Fruit fly (Drosophila melanogaster) Kc167 (cell line): ENCODE data around the gene Indy.

Experiments used
- Myc ChIP-seq: fragments of >200 bp; optimal IDR thresholded peaks from 2 replicates; lab custom pipeline; 2017; ENCODE audit warnings: missing external identifiers
- Sin3A ChIP-seq: fragments of >200 bp; optimal IDR thresholded peaks from 2 replicates; lab custom pipeline; 2018; ENCODE audit warnings: missing external identifiers
- h ChIP-seq: fragments of >200 bp; optimal IDR thresholded peaks from 3 replicates; lab custom pipeline; 2018; ENCODE audit warnings: missing external identifiers
- insv ChIP-seq: fragments of >200 bp; optimal IDR thresholded peaks from 3 replicates; lab custom pipeline; 2018; ENCODE audit warnings: missing external identifiers
- psq ChIP-seq: fragments of >200 bp; optimal IDR thresholded peaks from 2 replicates; lab custom pipeline; 2017; ENCODE audit warnings: missing external identifiers
- ttk ChIP-seq: sonication (Bioruptor generic); optimal IDR thresholded peaks from 2 replicates; lab custom pipeline; 2017; ENCODE audit warnings: missing external identifiers

The Indy gene

DNA sequence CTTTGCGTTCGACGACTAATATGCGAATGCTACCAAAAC, at the start of gene Indy:
Indy (minus strand) TSS at position 35 of the 39 bp plus-strand sequence.
- no peak for TF ChIP-seq insv
- no peak for TF ChIP-seq Myc (lab: Kevin White, UChicago)

DNA sequence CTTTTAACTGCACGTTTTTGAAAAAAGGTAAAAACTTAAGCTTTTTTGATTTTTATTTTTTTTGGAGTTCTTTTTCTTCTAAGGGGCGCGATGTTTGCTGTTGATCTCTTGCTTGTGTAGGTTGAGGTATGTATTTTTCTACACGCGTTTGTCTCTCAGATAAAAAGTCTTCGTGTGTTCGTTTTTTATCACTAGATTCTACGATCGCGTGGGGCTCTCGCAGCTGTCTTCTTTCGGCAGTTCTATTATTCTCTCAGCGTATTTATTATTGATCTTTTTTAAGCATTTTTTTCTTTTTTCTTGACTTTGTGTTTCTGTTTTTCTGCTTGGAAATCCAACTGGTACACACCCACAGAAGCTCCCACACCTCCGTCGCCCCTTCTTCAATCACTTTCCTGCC, 49.0 kb upstream of the Indy start:
- TF ChIP-seq h (no peak), insv (no peak), Myc (lab: Kevin White, UChicago) (no peak), ttk (lab: Kevin White, UChicago) (no peak), psq (no peak)

DNA sequence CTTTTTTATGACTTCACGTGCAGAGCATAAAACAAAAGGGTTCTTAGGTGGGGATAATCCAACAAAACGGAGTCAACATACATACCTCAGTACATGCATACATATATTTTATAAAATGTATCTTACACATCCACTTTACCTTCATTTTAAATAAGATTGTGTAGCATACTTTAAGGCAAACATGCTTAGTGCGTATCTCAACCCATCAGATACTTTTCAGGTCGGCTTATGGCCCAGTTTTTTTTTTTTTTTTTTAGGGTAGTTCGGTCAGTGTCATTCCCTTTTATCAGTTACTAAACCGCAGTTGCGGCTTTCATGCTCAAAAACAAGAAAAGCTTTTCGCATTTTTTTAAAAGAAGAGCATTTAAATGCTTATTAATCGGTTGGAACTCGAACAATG, 45.9 kb upstream of the Indy start, which contains the start of gene NijB:
NijB (plus strand) TSS at position 398 of the 400 bp plus-strand sequence.
- TF ChIP-seq insv (no peak), Sin3A (no peak), ttk (lab: Kevin White, UChicago) (no peak), psq (no peak), Myc (lab: Kevin White, UChicago) (no peak), h (no peak)

DNA sequence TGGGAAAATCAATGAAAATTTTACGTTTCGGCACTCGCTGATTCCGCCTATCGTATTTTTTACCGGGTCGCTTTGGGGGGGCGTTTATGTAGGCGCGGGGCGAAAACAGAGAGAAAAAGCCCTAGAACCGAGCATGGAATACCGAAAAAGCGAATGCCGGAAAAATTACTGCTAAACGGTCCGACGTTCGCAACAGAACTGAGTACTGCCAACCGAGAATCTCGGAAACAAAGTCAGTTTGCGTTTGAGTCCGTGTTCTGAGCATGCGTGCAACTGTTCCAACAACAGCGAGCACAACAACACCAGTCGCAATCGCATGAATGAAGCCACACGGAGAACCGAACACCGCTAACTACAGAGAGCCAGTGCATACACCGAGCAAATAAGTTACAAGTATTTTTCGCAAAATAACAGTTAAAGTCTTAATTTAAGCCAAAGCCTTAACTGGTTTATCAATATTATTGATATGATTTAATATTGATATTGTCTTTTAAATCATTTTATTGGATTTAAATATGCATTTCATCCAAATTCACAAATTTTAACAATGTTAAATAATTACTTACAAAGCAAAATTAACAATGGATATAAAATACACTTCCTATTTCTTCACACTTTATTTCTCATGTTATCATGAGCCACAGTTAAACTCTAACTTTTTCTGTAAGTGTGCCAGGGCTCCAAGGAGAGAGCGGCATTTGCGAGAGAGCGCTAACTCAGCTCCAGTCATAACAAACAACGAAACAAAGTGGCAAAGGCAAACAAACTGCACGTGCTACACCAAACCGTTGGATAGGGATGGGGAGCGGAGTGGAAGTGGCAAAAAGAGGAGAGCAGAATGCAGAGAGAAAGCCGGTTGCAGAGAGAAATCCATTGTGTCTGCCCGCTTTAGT, 44.5 kb upstream of the Indy start, which contains the start of gene CG3961:
CG3961 (minus strand) TSS at position 201 of the 893 bp plus-strand sequence.
- TF ChIP-seq Sin3A (no peak), Myc (lab: Kevin White, UChicago) (no peak), insv (no peak), ttk (lab: Kevin White, UChicago) (no peak), psq (no peak), h (no peak)

DNA sequence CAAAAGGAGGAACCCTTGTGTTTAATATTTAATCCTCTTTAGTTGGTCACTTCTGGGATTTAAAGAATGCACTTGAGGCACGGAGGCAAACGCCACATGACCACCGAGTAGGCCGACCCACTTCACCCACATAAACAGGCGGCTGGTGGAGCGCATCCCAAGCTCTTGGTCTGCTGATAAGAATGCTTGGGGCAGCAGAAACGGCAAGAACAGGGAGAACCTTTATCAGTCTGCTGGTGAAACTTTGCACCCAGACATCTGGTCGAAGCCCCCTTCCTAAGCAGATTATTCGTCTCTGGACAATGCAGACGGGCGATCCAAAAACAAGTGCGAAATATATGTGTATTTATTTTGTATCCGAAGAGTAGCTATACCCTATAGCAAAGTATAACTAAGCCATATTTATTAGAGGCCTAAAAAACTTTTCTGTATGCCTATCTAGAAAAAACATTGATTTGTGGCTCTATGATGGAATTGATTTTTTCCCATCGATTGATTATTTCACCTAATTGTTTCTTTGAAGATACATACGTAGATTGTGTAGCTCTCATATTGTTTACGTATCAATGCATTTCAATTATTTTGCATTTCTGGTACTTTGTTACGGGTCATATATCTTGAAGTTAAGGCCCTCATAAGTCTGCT, 43.3 kb upstream of the Indy start:
- no peak for TF ChIP-seq insv
- no peak for TF ChIP-seq Myc (lab: Kevin White, UChicago)
- TF ChIP-seq Sin3A = no peak
- no peak for TF ChIP-seq h
- no peak for TF ChIP-seq psq
- TF ChIP-seq ttk (lab: Kevin White, UChicago) = no peak

DNA sequence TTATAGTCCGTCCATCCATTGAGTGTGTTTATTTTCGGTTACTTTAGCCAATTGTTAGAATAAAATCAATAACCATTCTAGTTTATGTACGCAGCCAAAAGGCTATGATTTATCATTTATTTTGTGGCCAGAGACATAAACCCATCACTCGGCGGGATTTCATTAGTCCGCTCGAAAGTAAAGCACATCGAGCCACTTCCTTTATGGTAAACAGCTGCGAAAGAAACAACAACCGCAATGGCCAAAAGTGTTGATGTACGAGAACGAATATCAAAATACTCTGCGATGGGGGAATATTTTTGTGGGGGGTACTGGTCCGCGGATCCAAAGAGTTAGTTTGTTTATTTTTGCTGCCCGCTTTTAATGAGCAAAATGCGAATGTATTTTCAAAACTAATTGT, 35.5 kb upstream of the Indy start:
- TF ChIP-seq ttk (lab: Kevin White, UChicago) (no peak), h (no peak), Myc (lab: Kevin White, UChicago) (no peak), psq (no peak)

DNA sequence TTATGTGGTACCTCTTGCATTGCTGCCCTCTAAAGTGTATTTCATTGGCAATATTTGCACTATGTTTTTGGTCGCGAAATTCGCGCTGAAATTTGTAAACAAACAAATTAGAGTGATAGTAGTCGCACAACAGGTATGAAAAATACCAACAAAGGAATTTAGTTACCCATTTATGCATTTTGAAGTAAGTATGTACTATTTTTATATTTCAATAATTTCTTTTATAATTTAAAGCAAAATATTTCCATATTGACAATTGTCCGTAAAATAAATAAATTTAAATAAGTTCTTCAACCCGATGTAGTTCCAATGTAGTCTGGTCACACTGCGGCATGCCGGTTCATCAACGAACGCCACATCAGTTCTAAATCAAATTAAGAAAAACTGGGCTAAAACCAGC, 26.4 kb upstream of the Indy start, which contains the start of the genes Rad9 and Uggt:
Rad9 (minus strand) TSS at position 114 of the 400 bp plus-strand sequence.
Uggt (plus strand) TSS at position 308 of the 400 bp plus-strand sequence.
- no peak for TF ChIP-seq Myc (lab: Kevin White, UChicago)
- TF ChIP-seq h = no peak
- TF ChIP-seq ttk (lab: Kevin White, UChicago) = no peak
- no peak for TF ChIP-seq Sin3A
- no peak for TF ChIP-seq insv
- TF ChIP-seq psq = no peak

DNA sequence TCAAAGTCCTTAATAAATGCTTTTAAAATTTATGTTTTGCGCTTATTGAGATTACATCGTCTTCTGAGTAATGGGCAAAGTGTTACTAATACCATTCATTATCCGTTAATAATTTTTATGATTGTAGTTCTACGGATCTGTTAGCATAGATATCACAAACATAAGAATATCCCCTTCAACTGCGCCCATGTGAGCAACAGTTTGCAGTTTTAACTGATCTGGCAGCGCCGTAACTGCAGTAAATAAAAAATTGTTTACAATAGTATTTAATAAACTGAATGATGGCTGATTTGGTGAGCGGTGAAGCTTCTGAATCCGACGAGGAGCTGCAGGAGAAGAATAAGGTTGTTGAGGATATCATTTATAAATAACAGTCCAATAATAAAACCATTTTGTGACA, 24.0 kb upstream of the Indy start, which contains the start of gene Blos3:
Blos3 (plus strand) TSS at position 198 of the 400 bp plus-strand sequence.
- no peak for TF ChIP-seq h
- TF ChIP-seq Sin3A = no peak
- no peak for TF ChIP-seq Myc (lab: Kevin White, UChicago)
- TF ChIP-seq ttk (lab: Kevin White, UChicago) = no peak
- no peak for TF ChIP-seq psq
- no peak for TF ChIP-seq insv

DNA sequence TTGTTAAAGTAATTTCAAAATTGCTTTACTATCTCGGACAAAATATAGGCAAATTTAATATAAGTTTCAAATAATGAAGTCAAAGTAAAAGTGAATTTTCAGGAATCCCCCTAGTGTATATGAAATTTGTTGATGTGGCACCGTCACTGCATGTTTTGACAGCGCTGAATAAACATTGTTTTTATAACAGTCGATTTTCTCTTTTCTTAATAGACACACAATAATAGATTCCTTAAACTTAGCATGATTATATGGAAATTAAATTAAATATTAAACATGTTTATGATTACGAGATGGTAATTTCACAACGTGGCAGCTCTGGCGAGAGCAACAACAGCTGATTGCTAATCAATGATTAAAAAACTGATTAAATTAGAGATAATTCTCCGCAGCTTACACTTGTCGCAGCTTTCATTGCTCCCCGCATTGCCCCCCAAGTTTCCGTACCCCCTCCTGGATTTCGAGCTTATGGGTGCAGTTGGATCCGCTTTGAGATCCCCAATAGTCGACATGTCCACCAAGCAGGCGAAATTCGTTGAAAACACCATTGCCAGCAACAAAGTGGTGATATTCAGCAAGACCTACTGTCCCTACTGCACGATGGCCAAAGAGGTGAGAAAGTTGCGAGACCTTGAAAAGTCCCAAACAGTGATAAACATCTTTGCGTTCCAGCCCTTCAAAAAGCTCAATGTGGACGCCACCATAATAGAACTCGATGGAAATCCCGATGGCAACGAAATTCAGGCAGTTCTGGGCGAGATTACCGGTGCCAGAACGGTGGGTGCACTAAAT, 23.2 kb upstream of the Indy start, which contains the start of gene Grx1:
Grx1 (plus strand) TSS at position 196 of the 792 bp plus-strand sequence.
- no peak for TF ChIP-seq h
- TF ChIP-seq insv = no peak
- TF ChIP-seq Sin3A = no peak
- TF ChIP-seq ttk (lab: Kevin White, UChicago) = no peak
- TF ChIP-seq psq = no peak
- no peak for TF ChIP-seq Myc (lab: Kevin White, UChicago)

DNA sequence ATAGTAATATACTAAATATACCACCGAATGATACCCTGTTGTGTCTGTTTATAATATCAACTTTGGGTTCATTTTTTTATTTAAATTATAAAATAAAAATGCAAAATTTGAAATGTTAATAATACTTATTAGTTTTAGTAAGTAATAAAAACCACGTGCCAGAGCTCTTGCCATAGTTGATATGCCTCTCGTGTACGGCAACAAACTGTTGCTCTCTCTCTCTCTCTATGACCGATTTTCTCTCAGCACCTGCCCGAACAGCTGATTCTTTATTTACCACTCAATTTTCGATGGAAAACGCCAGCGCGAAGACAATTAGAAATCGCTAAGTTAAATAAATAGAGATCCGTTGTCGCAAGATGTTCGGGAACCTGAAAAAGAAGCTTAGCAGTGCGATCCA, 21.5 kb upstream of the Indy start, which contains the start of gene Dysb:
Dysb (plus strand) TSS at position 251 of the 400 bp plus-strand sequence.
- TF ChIP-seq Myc (lab: Kevin White, UChicago) (no peak), ttk (lab: Kevin White, UChicago) (no peak), h (no peak), Sin3A (no peak), insv (no peak)

DNA sequence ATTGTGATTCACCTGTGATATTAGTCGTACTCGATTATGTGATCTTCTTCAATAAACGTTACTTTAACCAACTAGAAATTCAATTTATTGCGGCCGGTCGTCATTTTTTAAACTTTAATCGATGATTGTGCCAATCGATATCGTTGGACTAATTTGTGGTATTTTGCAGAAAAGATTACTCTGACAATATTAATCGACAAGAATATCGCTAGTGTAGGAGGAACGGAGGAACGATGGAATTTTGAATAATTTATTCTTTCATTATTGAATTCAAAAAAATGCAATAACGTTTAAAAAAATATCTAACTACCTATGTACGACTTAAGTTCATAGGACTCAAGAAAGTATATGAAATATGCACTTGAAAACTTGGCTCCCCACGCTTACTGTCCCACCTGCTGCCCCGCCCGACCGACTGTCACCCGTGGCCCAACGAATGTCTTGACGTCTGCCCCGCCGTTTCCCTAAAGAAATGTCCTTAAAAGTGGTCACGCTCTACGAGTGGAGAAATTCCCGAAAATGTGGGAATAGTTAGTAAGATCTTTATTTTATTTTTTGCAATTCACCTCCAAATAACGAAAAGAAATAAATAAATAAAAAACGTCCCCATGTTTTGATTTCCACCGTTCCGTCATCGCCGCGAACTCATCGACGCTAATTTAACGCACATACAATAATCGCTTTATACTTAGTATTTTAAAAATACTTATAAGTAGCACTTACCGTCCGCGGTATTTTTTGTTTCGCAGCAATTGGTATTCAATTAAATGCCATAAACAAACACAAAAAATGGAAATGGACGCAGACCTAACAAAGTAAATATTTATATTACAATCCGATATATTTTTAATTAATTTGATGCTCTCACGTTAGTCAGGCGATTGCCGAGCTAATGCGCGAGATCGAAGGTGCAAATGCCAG, 19.6 kb upstream of the Indy start, which contains the start of gene CG14074:
CG14074 (plus strand) TSS at position 779 of the 921 bp plus-strand sequence.
- no peak for TF ChIP-seq ttk (lab: Kevin White, UChicago)

DNA sequence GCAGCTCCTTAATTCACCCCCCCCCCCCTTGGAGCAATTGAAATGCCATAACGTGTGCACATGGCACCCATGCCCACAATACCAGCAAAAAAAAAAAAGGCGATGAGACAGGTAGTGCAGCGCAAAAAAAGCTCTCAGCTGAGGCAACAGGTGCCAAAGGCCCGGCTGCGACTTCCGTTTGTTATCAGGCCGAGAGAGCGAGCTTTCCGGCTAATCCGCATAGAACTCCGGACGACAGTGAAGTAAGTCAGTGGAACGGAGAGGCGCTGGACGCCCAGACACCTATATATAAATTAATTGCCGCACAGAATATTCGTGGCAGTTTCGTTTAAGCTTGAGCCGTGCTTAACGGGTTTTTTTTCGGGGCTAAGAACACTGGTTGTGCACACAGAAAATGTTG, 17.3 kb upstream of the Indy start, which contains the start of gene CG6865:
CG6865 (plus strand) TSS at position 321 of the 400 bp plus-strand sequence.
- TF ChIP-seq ttk (lab: Kevin White, UChicago) (no peak), psq (no peak), insv (no peak), Myc (lab: Kevin White, UChicago) (no peak), h (no peak), Sin3A (no peak)
